Worm (Caenorhabditis elegans): ENCODE data around the gene irld-50.

irld-50 gene

DNA sequence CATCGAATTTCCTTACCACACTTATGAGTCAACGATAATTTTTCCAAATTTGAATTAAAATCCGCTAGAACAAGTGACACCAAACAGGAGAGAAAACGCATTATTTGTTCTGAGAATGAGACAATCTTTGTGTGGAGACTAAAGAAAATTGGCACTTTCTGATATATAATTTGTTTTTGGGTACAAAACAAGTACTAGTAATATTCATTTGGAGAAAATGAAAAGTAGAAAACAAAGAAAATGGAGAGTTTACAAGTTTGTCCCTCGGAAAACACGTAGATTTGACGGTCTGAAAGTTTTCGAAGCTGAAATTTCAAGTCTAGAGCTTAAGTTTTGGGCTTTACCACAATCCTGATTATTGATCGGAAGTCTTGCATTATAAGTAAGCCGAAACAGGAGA lies 3.1 kb downstream of the irld-50 start, which contains the start of gene irld-66:
TSS of gene irld-66 (minus strand) at position 101 of the 400 bp plus-strand sequence.
- TF ChIP-seq nhr-129 (tag; optimal IDR thresholded peaks at IDR 0.05): no peak
- no peak for TF ChIP-seq nhr-21 (tag; optimal IDR thresholded peaks at IDR 0.05)
- no peak for TF ChIP-seq peb-1 (tag; optimal IDR thresholded peaks at IDR 0.05)
- TF ChIP-seq lsy-2 (tag; optimal IDR thresholded peaks at IDR 0.05): no peak
- no peak for TF ChIP-seq mdl-1 (tag; optimal IDR thresholded peaks at IDR 0.05)
- TF ChIP-seq F13H6.1 (tag; optimal IDR thresholded peaks at IDR 0.05): no peak
- no peak for TF ChIP-seq nhr-77 (tag; optimal IDR thresholded peaks at IDR 0.05)
- no peak for TF ChIP-seq egl-27 (tag; optimal IDR thresholded peaks at IDR 0.05)
- TF ChIP-seq unc-55 (GFP tag; optimal IDR thresholded peaks at IDR 0.05): no peak
- no peak for TF ChIP-seq ztf-11 (tag; optimal IDR thresholded peaks at IDR 0.05)
- no peak for TF ChIP-seq zag-1 (tag; optimal IDR thresholded peaks at IDR 0.05)
- no peak for TF ChIP-seq unc-62 (GFP tag; optimal IDR thresholded peaks at IDR 0.05)
- TF ChIP-seq blmp-1 (tag; optimal IDR thresholded peaks at IDR 0.05; ENCODE audit: insufficient read depth): no peak
- TF ChIP-seq nhr-23 (tag; optimal IDR thresholded peaks at IDR 0.05): no peak
- no peak for TF ChIP-seq nhr-11 (tag; optimal IDR thresholded peaks at IDR 0.05)
- TF ChIP-seq aly-2 (tag; optimal IDR thresholded peaks at IDR 0.05): no peak
- no peak for TF ChIP-seq elt-3 (tag; optimal IDR thresholded peaks at IDR 0.05)
- TF ChIP-seq sma-9 (GFP tag; optimal IDR thresholded peaks at IDR 0.05): no peak
- no peak for TF ChIP-seq sma-9 (tag; optimal IDR thresholded peaks at IDR 0.05)
- TF ChIP-seq alr-1 (tag; optimal IDR thresholded peaks at IDR 0.05): no peak
- TF ChIP-seq nhr-25 (tag; optimal IDR thresholded peaks at IDR 0.05): no peak

DNA sequence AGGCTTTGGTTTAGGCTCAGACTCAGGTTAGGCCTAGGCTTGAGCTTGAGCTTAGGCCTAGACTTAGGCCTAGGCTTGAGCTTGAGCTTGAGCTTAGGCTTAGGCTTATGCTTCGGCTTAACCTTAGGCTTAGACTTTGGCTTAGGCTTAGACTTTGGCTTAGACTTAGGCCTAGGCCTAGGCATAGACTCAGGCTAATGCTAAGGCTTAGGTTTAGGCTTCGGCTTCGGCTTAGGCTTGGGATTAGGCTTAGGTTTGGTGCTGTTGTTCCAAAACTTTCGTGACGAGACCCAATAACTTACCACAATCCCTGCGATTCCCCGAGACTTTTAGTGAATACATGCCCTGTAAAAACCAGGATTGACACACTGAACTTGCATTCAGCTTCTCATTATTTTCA lies 4.2 kb downstream of the irld-50 start:
- no peak for TF ChIP-seq F13H6.1 (tag; optimal IDR thresholded peaks at IDR 0.05)
- no peak for TF ChIP-seq dmd-4 (tag; optimal IDR thresholded peaks at IDR 0.05)
- TF ChIP-seq ztf-4 (tag; optimal IDR thresholded peaks at IDR 0.05): no peak
- TF ChIP-seq lin-11 (tag; optimal IDR thresholded peaks at IDR 0.05): no peak
- no peak for TF ChIP-seq nhr-12 (tag; optimal IDR thresholded peaks at IDR 0.05)
- no peak for TF ChIP-seq ceh-16 (tag; optimal IDR thresholded peaks at IDR 0.05)
- no peak for TF ChIP-seq C34F6.9 (tag; optimal IDR thresholded peaks at IDR 0.05)
- no peak for TF ChIP-seq nhr-77 (tag; optimal IDR thresholded peaks at IDR 0.05)
- TF ChIP-seq mab-5 (tag; optimal IDR thresholded peaks at IDR 0.05): no peak
- TF ChIP-seq mbf-1 (tag; optimal IDR thresholded peaks at IDR 0.05): no peak
- no peak for TF ChIP-seq crh-2 (tag; optimal IDR thresholded peaks at IDR 0.05)
- no peak for TF ChIP-seq sma-3 (GFP tag; optimal IDR thresholded peaks at IDR 0.05)
- no peak for TF ChIP-seq elt-1 (tag; optimal IDR thresholded peaks at IDR 0.05)
- no peak for TF ChIP-seq ZK546.5 (tag; optimal IDR thresholded peaks at IDR 0.05)

DNA sequence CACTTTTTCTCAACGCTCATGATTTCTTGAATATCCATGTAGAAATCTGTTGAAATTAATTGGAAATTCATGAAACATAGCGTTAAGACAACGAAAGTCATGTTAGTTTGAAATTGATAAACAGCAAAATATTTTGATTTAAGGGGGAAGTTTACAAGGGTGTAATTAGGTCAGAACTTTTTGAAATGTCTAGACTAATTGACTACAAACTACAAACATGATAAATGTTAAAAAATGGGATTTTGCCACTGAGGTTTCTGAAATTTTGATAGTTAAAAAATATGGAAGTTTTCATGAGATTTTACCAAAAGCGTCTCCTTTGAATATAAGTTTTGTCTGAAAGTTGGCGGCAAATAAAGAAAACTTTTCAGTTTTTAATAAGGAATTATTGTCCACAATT lies 6.0 kb downstream of the irld-50 start, which contains the start of gene irld-65:
TSS of gene irld-65 (minus strand) at position 101 of the 400 bp plus-strand sequence.
- TF ChIP-seq mdl-1 (tag; optimal IDR thresholded peaks at IDR 0.05): no peak
- TF ChIP-seq peb-1 (tag; optimal IDR thresholded peaks at IDR 0.05): no peak
- TF ChIP-seq nhr-129 (tag; optimal IDR thresholded peaks at IDR 0.05): no peak
- TF ChIP-seq Y55F3AM.14 (GFP tag; optimal IDR thresholded peaks at IDR 0.05): no peak
- TF ChIP-seq skn-1 (tag; optimal IDR thresholded peaks at IDR 0.05): no peak
- TF ChIP-seq nhr-21 (tag; optimal IDR thresholded peaks at IDR 0.05): no peak
- TF ChIP-seq dmd-4 (tag; optimal IDR thresholded peaks at IDR 0.05): no peak
- no peak for TF ChIP-seq lin-13 (GFP tag; optimal IDR thresholded peaks at IDR 0.05)

DNA sequence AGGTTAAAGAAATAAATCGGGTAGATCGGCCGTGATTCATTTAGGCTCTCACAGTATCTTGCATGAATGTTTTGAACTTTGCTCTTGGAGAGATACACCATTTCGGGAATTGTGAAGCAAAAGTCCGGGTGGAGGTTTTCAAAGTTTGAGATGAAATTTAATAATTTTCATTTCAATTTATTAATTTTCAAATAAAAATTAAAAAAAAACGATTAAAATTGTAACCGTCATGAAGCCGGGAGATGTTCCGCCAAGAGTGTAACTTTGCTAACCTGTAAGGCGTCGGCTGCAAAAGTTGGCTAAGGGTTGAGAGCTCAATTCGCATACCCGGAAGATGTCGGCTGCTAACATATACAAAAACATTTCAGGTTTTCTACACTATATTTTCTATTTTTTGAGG lies 9.5 kb downstream of the irld-50 start, which contains the start of gene irld-67:
TSS of gene irld-67 (minus strand) at position 101 of the 400 bp plus-strand sequence.
- TF ChIP-seq ztf-1 (GFP tag; conservative IDR thresholded peaks at IDR 0.05) (no peak), fos-1 (tag; optimal IDR thresholded peaks at IDR 0.05) (no peak), ama-1 (optimal IDR thresholded peaks at IDR 0.05) (no peak), ztf-11 (tag; optimal IDR thresholded peaks at IDR 0.05) (no peak), unc-39 (tag; optimal IDR thresholded peaks at IDR 0.05) (no peak), nhr-10 (tag; optimal IDR thresholded peaks at IDR 0.05) (no peak), elt-1 (tag; optimal IDR thresholded peaks at IDR 0.05) (no peak), peb-1 (tag; optimal IDR thresholded peaks at IDR 0.05) (no peak), nhr-11 (tag; optimal IDR thresholded peaks at IDR 0.05) (no peak), ceh-16 (tag; optimal IDR thresholded peaks at IDR 0.05) (no peak), gmeb-1 (tag; optimal IDR thresholded peaks at IDR 0.05) (no peak), nhr-77 (tag; optimal IDR thresholded peaks at IDR 0.05) (no peak), nhr-25 (tag; optimal IDR thresholded peaks at IDR 0.05) (no peak), sem-4 (tag; optimal IDR thresholded peaks at IDR 0.05) (no peak)

Measured in whole organism, L2 larva.